Fruit fly (Drosophila melanogaster) whole organism, embryonic: ENCODE results near the gene scny.

Source experiments
- Antp ChIP-seq: fragments of 200-800 bp; sonication (Bioruptor generic); optimal IDR thresholded peaks from 3 replicates; lab custom pipeline; 2016; ENCODE audit warnings: missing biosample characterization, missing genetic modification characterization
- Bgb ChIP-seq: fragments of 200-800 bp; sonication (Bioruptor generic); IDR thresholded peaks from 2 replicates; pipeline ENCODE4 v1.3.6; 2022; ENCODE audit warnings: missing biosample characterization, missing genetic modification characterization; ENCODE audit not compliant: partially characterized antibody
- CG10209 ChIP-seq: fragments of 200-800 bp; sonication (Bioruptor generic); optimal IDR thresholded peaks from 3 replicates; lab custom pipeline; 2017; ENCODE audit warnings: missing biosample characterization, mild to moderate bottlenecking, missing genetic modification characterization, missing genetic modification reagents
- CG11247 ChIP-seq: fragments of 200-800 bp; sonication (Bioruptor generic); IDR thresholded peaks from 2 replicates; pipeline ENCODE4 v1.3.6; 2022; ENCODE audit warnings: missing biosample characterization, missing genetic modification characterization
- CG12071 ChIP-seq: fragments of 200-800 bp; sonication (Bioruptor generic); optimal IDR thresholded peaks from 3 replicates; lab custom pipeline; 2018; ENCODE audit warnings: missing biosample characterization, mild to moderate bottlenecking, missing genetic modification characterization
- CG12391 ChIP-seq: fragments of 200-800 bp; sonication (Bioruptor generic); optimal IDR thresholded peaks from 3 replicates; lab custom pipeline; 2018; ENCODE audit warnings: missing biosample characterization, mild to moderate bottlenecking, missing genetic modification characterization, moderate library complexity
- CG12659 ChIP-seq: fragments of 200-800 bp; sonication (Bioruptor generic); optimal IDR thresholded peaks from 3 replicates; lab custom pipeline; 2017; ENCODE audit warnings: mild to moderate bottlenecking, missing biosample characterization, missing genetic modification reagents, missing genetic modification characterization
- CG14667 ChIP-seq: fragments of 200-800 bp; sonication (Bioruptor generic); IDR thresholded peaks from 2 replicates; pipeline ENCODE4 v1.3.6; 2022; ENCODE audit warnings: missing biosample characterization, missing genetic modification characterization
- CG17385 ChIP-seq: fragments of 200-800 bp; sonication (Bioruptor generic); optimal IDR thresholded peaks from 3 replicates; lab custom pipeline; 2018; ENCODE audit warnings: missing biosample characterization, mild to moderate bottlenecking, missing genetic modification characterization
- CG17802 ChIP-seq: fragments of 200-800 bp; sonication (Bioruptor generic); optimal IDR thresholded peaks from 2 replicates; lab custom pipeline; 2018; ENCODE audit warnings: missing biosample characterization, mild to moderate bottlenecking, missing genetic modification characterization, moderate library complexity
- CG17912 ChIP-seq: fragments of 200-800 bp; sonication (Bioruptor generic); optimal IDR thresholded peaks from 2 replicates; lab custom pipeline; 2018; ENCODE audit warnings: missing biosample characterization, mild to moderate bottlenecking, missing genetic modification characterization
- CG2120 ChIP-seq: fragments of 200-800 bp; sonication (Bioruptor generic); optimal IDR thresholded peaks from 3 replicates; lab custom pipeline; 2016; ENCODE audit warnings: missing biosample characterization, missing genetic modification characterization
- CG2199 ChIP-seq: fragments of 200-800 bp; sonication (Bioruptor generic); IDR thresholded peaks from 3 replicates; pipeline ENCODE4 v1.3.6; 2022; ENCODE audit warnings: missing biosample characterization, missing genetic modification characterization
- CG3726 ChIP-seq: fragments of 200-800 bp; sonication (Bioruptor generic); IDR thresholded peaks from 3 replicates; pipeline ENCODE4, ENCODE4 v1.3.6; 2022; ENCODE audit warnings: missing biosample characterization, missing genetic modification characterization
- CG6272 ChIP-seq: fragments of 200-800 bp; sonication (Bioruptor generic); IDR thresholded peaks from 2 replicates; pipeline ENCODE4 v1.3.6; 2022; ENCODE audit warnings: missing biosample characterization, missing genetic modification characterization
- CG8944 ChIP-seq: fragments of 200-800 bp; sonication (Bioruptor generic); optimal IDR thresholded peaks from 3 replicates; lab custom pipeline; 2016; ENCODE audit warnings: missing biosample characterization, missing genetic modification characterization
- CG9609 ChIP-seq: fragments of 200-800 bp; sonication (Bioruptor generic); optimal IDR thresholded peaks from 3 replicates; lab custom pipeline; 2016; ENCODE audit warnings: missing biosample characterization, missing genetic modification characterization
- CG9817 ChIP-seq: fragments of 200-800 bp; sonication (Bioruptor generic); optimal IDR thresholded peaks from 2 replicates; lab custom pipeline; 2018; ENCODE audit warnings: missing biosample characterization, mild to moderate bottlenecking, missing genetic modification characterization, moderate library complexity
- CG9876 ChIP-seq: fragments of 200-800 bp; sonication (Bioruptor generic); optimal IDR thresholded peaks from 2 replicates; lab custom pipeline; 2016; ENCODE audit warnings: missing biosample characterization, missing genetic modification characterization
- Dad ChIP-seq: fragments of 200-800 bp; sonication (Bioruptor generic); optimal IDR thresholded peaks from 3 replicates; lab custom pipeline; 2016; ENCODE audit warnings: missing biosample characterization, missing genetic modification characterization
- Deaf1 ChIP-seq: fragments of 200-800 bp; optimal IDR thresholded peaks from 3 replicates; lab custom pipeline; 2019; ENCODE audit warnings: missing biosample characterization, mild to moderate bottlenecking, missing genetic modification characterization, moderate library complexity
- ERR ChIP-seq: fragments of 200-800 bp; sonication (Bioruptor generic); optimal IDR thresholded peaks from 2 replicates; lab custom pipeline; 2016; ENCODE audit warnings: missing biosample characterization, missing genetic modification characterization
- Hmr ChIP-seq: fragments of 200-800 bp; sonication (Bioruptor generic); optimal IDR thresholded peaks from 3 replicates; lab custom pipeline; 2017; ENCODE audit warnings: mild to moderate bottlenecking, missing biosample characterization, missing genetic modification reagents, missing genetic modification characterization
- Hr51 ChIP-seq, 2 experiments: fragments of 200-800 bp; sonication (Bioruptor generic); optimal IDR thresholded peaks; 2 replicates in 1 of 2; 3 replicates in 1 of 2; lab custom pipeline; 2016 to 2018; ENCODE audit warnings: missing biosample characterization in 2 of 2, missing genetic modification characterization in 2 of 2, mild to moderate bottlenecking in 1 of 2, moderate library complexity in 1 of 2
- MESR4 ChIP-seq: fragments of 200-800 bp; sonication (Bioruptor generic); optimal IDR thresholded peaks from 2 replicates; lab custom pipeline; 2018; ENCODE audit warnings: missing biosample characterization, mild to moderate bottlenecking, missing genetic modification characterization, moderate library complexity
- Myb ChIP-seq: fragments of 200-800 bp; sonication (Bioruptor generic); optimal IDR thresholded peaks from 2 replicates; lab custom pipeline; 2016; ENCODE audit warnings: missing biosample characterization, missing genetic modification characterization
- NfI ChIP-seq: fragments of 200-800 bp; sonication (Bioruptor generic); optimal IDR thresholded peaks from 3 replicates; lab custom pipeline; 2018; ENCODE audit warnings: missing biosample characterization, mild to moderate bottlenecking, missing genetic modification characterization, moderate library complexity
- Six4 ChIP-seq: fragments of 200-800 bp; sonication (Bioruptor generic); optimal IDR thresholded peaks from 2 replicates; lab custom pipeline; 2016; ENCODE audit warnings: missing biosample characterization, missing genetic modification characterization
- Sry-δ ChIP-seq: fragments of 200-800 bp; sonication (Bioruptor generic); optimal IDR thresholded peaks from 2 replicates; lab custom pipeline; 2016; ENCODE audit warnings: missing biosample characterization, missing genetic modification characterization
- bsh ChIP-seq, 2 experiments: fragments of 200-800 bp; sonication (Bioruptor generic); optimal IDR thresholded peaks; 2 replicates each; lab custom pipeline; 2017 to 2018; ENCODE audit warnings: mild to moderate bottlenecking in 2 of 2, missing biosample characterization in 2 of 2, missing genetic modification characterization in 2 of 2, moderate library complexity in 1 of 2
- ci ChIP-seq: fragments of 200-800 bp; sonication (Bioruptor generic); IDR thresholded peaks from 3 replicates; pipeline ENCODE4 v1.3.6; 2022; ENCODE audit warnings: missing biosample characterization, missing genetic modification characterization
- crp ChIP-seq, 2 experiments: fragments of 200-800 bp; sonication (Bioruptor generic); optimal IDR thresholded peaks; 2 replicates in 1 of 2; 3 replicates in 1 of 2; lab custom pipeline; 2017; ENCODE audit warnings: missing biosample characterization in 2 of 2, missing genetic modification characterization in 2 of 2, mild to moderate bottlenecking in 1 of 2, moderate library complexity in 1 of 2
- dmrt99B ChIP-seq: fragments of 200-800 bp; sonication (Bioruptor generic); optimal IDR thresholded peaks from 2 replicates; lab custom pipeline; 2018; ENCODE audit warnings: missing biosample characterization, mild to moderate bottlenecking, missing genetic modification characterization, moderate library complexity
- ems ChIP-seq: fragments of 200-800 bp; sonication (Bioruptor generic); optimal IDR thresholded peaks from 3 replicates; lab custom pipeline; 2016; ENCODE audit warnings: missing biosample characterization, missing genetic modification characterization
- fru ChIP-seq: fragments of >200 bp; optimal IDR thresholded peaks from 2 replicates; lab custom pipeline; 2017
- gsb-n ChIP-seq: fragments of 200-800 bp; sonication (Bioruptor generic); optimal IDR thresholded peaks from 3 replicates; lab custom pipeline; 2018; ENCODE audit warnings: missing biosample characterization, mild to moderate bottlenecking, missing genetic modification characterization
- gt ChIP-seq: fragments of 200-800 bp; sonication (Bioruptor generic); IDR thresholded peaks from 2 replicates; pipeline ENCODE4 v1.3.6; 2022; ENCODE audit warnings: missing biosample characterization, missing genetic modification characterization
- kni ChIP-seq: fragments of 200-800 bp; sonication (Bioruptor generic); optimal IDR thresholded peaks from 3 replicates; lab custom pipeline; 2017; ENCODE audit warnings: mild to moderate bottlenecking, missing biosample characterization, missing genetic modification reagents, missing genetic modification characterization
- lmd ChIP-seq: fragments of 200-800 bp; sonication (Bioruptor generic); IDR thresholded peaks from 2 replicates; pipeline ENCODE4 v1.3.6; 2022; ENCODE audit warnings: missing biosample characterization, missing genetic modification characterization
- luna ChIP-seq: fragments of 200-800 bp; sonication (Bioruptor generic); optimal IDR thresholded peaks from 2 replicates; lab custom pipeline; 2016; ENCODE audit warnings: missing biosample characterization, missing genetic modification characterization
- maf-S ChIP-seq: fragments of 200-800 bp; sonication (Bioruptor generic); optimal IDR thresholded peaks from 2 replicates; lab custom pipeline; 2016; ENCODE audit warnings: missing biosample characterization, missing genetic modification characterization
- pan ChIP-seq, 4 experiments: fragments of >200 bp in 3 of 4; fragments of 200-800 bp in 1 of 4; sonication (Bioruptor generic) in 1 of 4; optimal IDR thresholded peaks in 3 of 4; IDR thresholded peaks in 1 of 4; 2 replicates each; pipeline versions ENCODE4 v1.3.6 to Lab custom; 2017 to 2022; ENCODE audit warnings: missing biosample characterization in 2 of 4, missing genetic modification characterization in 2 of 4, mixed read lengths in 1 of 4
- pita ChIP-seq: fragments of 200-800 bp; sonication (Bioruptor generic); optimal IDR thresholded peaks from 2 replicates; lab custom pipeline; 2017; ENCODE audit warnings: missing biosample characterization, mild to moderate bottlenecking, missing genetic modification characterization
- pnt ChIP-seq: fragments of 200-800 bp; sonication (Bioruptor generic); optimal IDR thresholded peaks from 3 replicates; lab custom pipeline; 2016; ENCODE audit warnings: missing biosample characterization, missing genetic modification characterization
- psq ChIP-seq: fragments of 200-800 bp; sonication (Bioruptor generic); optimal IDR thresholded peaks from 2 replicates; lab custom pipeline; 2017; ENCODE audit warnings: missing biosample characterization, missing genetic modification characterization
- ro ChIP-seq: fragments of 200-800 bp; sonication (Bioruptor generic); IDR thresholded peaks from 2 replicates; pipeline ENCODE4 v1.3.6; 2022; ENCODE audit warnings: missing biosample characterization, missing genetic modification characterization
- run ChIP-seq: fragments of 200-800 bp; sonication (Bioruptor generic); optimal IDR thresholded peaks from 3 replicates; lab custom pipeline; 2018; ENCODE audit warnings: missing biosample characterization, mild to moderate bottlenecking, missing genetic modification characterization
- shn ChIP-seq: fragments of 200-800 bp; sonication (Bioruptor generic); optimal IDR thresholded peaks from 3 replicates; lab custom pipeline; 2016; ENCODE audit warnings: missing biosample characterization, missing genetic modification characterization
- zen2 ChIP-seq: fragments of 200-800 bp; sonication (Bioruptor generic); IDR thresholded peaks from 3 replicates; pipeline ENCODE4 v1.3.6; 2022; ENCODE audit warnings: missing biosample characterization, missing genetic modification characterization; ENCODE audit not compliant: partially characterized antibody
- zfh1 ChIP-seq: fragments of 200-800 bp; sonication (Bioruptor generic); IDR thresholded peaks from 3 replicates; pipeline ENCODE4 v1.3.6; 2022; ENCODE audit warnings: missing biosample characterization, missing genetic modification characterization

Gene scny

DNA sequence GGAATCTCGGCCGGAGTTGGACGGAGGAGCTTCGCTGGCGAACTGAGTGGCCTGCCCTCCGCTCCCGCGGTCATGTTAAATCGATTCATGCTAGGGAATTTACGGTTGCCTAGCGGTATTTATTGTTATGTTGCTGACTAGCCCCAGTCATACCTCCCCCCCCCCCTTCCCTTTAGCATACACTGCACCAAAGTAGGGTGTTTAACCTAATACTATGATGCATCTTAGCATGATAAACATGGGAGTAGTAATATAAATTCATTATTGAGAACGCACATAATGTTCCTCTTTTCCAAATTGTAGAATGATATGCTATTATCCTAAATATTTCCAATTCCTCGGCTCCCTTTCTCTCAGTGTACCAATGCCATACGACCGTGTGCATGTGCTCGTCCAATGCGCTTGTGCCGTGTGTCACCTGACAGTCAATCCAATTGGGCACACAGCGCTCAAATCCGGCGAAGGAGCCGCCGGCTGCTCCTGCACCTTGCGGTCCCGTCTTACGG, 27.7 kb downstream of the scny start, which contains the start of gene Tektin-C (continued):
- TF ChIP-seq pnt (GFP tag; lab: Kevin White, UChicago) (no peak), Bgb (no peak), fru (lab: Kevin White, UChicago) (no peak), CG12391 (tag; lab: Kevin White, UChicago) (peak; percentile 13), Sry-δ (GFP tag; lab: Kevin White, UChicago) (no peak), luna (GFP tag; lab: Kevin White, UChicago) (no peak), CG9609 (GFP tag; lab: Kevin White, UChicago) (no peak), zfh1 (GFP tag; lab: Robert Waterston, UW) (0 out of 3 replicates have a peak, but pooled peaks have one; percentile 25), CG17802 (tag; lab: Kevin White, UChicago) (no peak), kni (GFP tag; lab: Kevin White, UChicago) (no peak), dmrt99B (tag; lab: Kevin White, UChicago) (no peak), CG17385 (GFP tag; lab: Kevin White, UChicago) (no peak), CG17912 (GFP tag; lab: Kevin White, UChicago) (no peak), CG9876 (GFP tag; lab: Kevin White, UChicago) (no peak), run (tag; lab: Kevin White, UChicago) (no peak), CG6272 (no peak), bsh (GFP tag; optimal IDR thresholded peaks at IDR 0.05; lab: Kevin White, UChicago) (peak in 1 of 2 experiments; percentile 19), pita (GFP tag; lab: Kevin White, UChicago) (no peak), CG9817 (tag; lab: Kevin White, UChicago) (no peak), ERR (GFP tag; lab: Kevin White, UChicago) (no peak), CG11247 (GFP tag; lab: Robert Waterston, UW) (0 out of 2 replicates have a peak, but pooled peaks have one; percentile 33), zen2 (GFP tag; lab: Robert Waterston, UW) (no peak), MESR4 (GFP tag; lab: Kevin White, UChicago) (no peak), crp (GFP tag; optimal IDR thresholded peaks at IDR 0.05; lab: Kevin White, UChicago) (no peak), Six4 (no peak), Hr51 (GFP tag; optimal IDR thresholded peaks at IDR 0.05; lab: Kevin White, UChicago) (no peak), maf-S (no peak), CG2120 (GFP tag; lab: Kevin White, UChicago) (no peak), NfI (GFP tag; lab: Kevin White, UChicago) (no peak), ci (GFP tag; lab: Robert Waterston, UW) (peak; percentile 70; the same call in 2 of the 3 replicates), Hmr (GFP tag; lab: Kevin White, UChicago) (no peak), CG3726 (GFP tag; lab: Robert Waterston, UW) (no peak), CG10209 (GFP tag; lab: Kevin White, UChicago) (peak; percentile 8), ro (no peak), CG14667 (no peak), pan (optimal IDR thresholded peaks at IDR 0.05; lab: Kevin White, UChicago) (no peak), pan (GFP tag; optimal IDR thresholded peaks at IDR 0.05 in 1 of 2, IDR thresholded peaks at IDR 0.05 in 1 of 2) (peak in 1 of 2 experiments; percentile 7), gsb-n (no peak), CG2199 (no peak), lmd (GFP tag; lab: Robert Waterston, UW) (peak; percentile 43), CG12659 (GFP tag; lab: Kevin White, UChicago) (no peak), CG8944 (GFP tag; lab: Kevin White, UChicago) (no peak), psq (GFP tag; lab: Kevin White, UChicago) (no peak), ems (GFP tag; lab: Kevin White, UChicago) (peak; percentile 25), Myb (GFP tag; lab: Kevin White, UChicago) (no peak), CG12071 (GFP tag; lab: Kevin White, UChicago) (no peak), Deaf1 (tag; lab: Kevin White, UChicago) (no peak), Dad (no peak), gt (no peak), Antp (peak; percentile 2), shn (no peak)
